Worm (Caenorhabditis elegans) whole organism, young adult: Measurements from ENCODE around the gene srb-13.

Experiments used
- B0035.1 ChIP-seq: sonication (generic microtip); optimal IDR thresholded peaks from 2 replicates; lab custom pipeline; 2016; ENCODE audit warnings: missing genetic modification characterization, mild to moderate bottlenecking, missing compliant biosample characterization, missing genotype, missing genetic modification reagents
- B0261.1 ChIP-seq: sonication (generic microtip); optimal IDR thresholded peaks from 2 replicates; lab custom pipeline; 2016; ENCODE audit warnings: mild to moderate bottlenecking, missing genetic modification characterization, moderate library complexity, missing compliant biosample characterization
- B0336.3 ChIP-seq: fragments of 200-800 bp; sonication (Bioruptor generic); IDR thresholded peaks from 2 replicates; pipeline ENCODE4 v1.3.6; 2022; ENCODE audit warnings: missing genetic modification characterization, missing compliant biosample characterization
- C06A6.2 ChIP-seq: fragments of 200-800 bp; sonication (Bioruptor generic); conservative IDR thresholded peaks from 2 replicates; pipeline ENCODE4 v1.3.6; 2022; ENCODE audit warnings: missing genetic modification characterization, missing compliant biosample characterization
- F57C9.4 ChIP-seq: sonication (generic microtip); optimal IDR thresholded peaks from 2 replicates; lab custom pipeline; 2017; ENCODE audit warnings: mild to moderate bottlenecking, missing genetic modification characterization, missing compliant biosample characterization
- K11D2.4 ChIP-seq: fragments of 200-800 bp; sonication (Bioruptor generic); IDR thresholded peaks from 2 replicates; pipeline ENCODE4 v1.3.6; 2022; ENCODE audit warnings: missing genetic modification reagents, missing genetic modification characterization, missing compliant biosample characterization
- K12H6.12 ChIP-seq: fragments of 200-800 bp; sonication (Bioruptor generic); optimal IDR thresholded peaks from 2 replicates; lab custom pipeline; 2018; ENCODE audit warnings: mild to moderate bottlenecking, missing genetic modification characterization, missing compliant biosample characterization
- T26A5.8 ChIP-seq: sonication (generic microtip); optimal IDR thresholded peaks from 2 replicates; lab custom pipeline; 2016; ENCODE audit warnings: missing genetic modification characterization, missing compliant biosample characterization
- Y53G8AR.9 ChIP-seq: fragments of 200-800 bp; sonication (Bioruptor generic); conservative IDR thresholded peaks from 2 replicates; pipeline ENCODE4 v1.3.6; 2022; ENCODE audit warnings: missing genetic modification reagents, missing genetic modification characterization, missing compliant biosample characterization
- Y95B8A.8 ChIP-seq: fragments of 200-800 bp; sonication (Bioruptor generic); IDR thresholded peaks from 2 replicates; pipeline ENCODE4 v1.3.6; 2022; ENCODE audit warnings: missing genetic modification reagents, missing genetic modification characterization, missing compliant biosample characterization
- attf-3 ChIP-seq: fragments of 200-800 bp; sonication (Bioruptor generic); conservative IDR thresholded peaks from 2 replicates; pipeline ENCODE4 v1.3.6; 2022; ENCODE audit warnings: missing genetic modification reagents, missing genetic modification characterization, missing compliant biosample characterization
- attf-5 ChIP-seq: fragments of 200-800 bp; sonication (Bioruptor generic); optimal IDR thresholded peaks from 2 replicates; lab custom pipeline; 2018; ENCODE audit warnings: mild to moderate bottlenecking, missing genetic modification characterization, missing compliant biosample characterization
- attf-6 ChIP-seq: fragments of 200-800 bp; sonication (Bioruptor generic); IDR thresholded peaks from 2 replicates; pipeline ENCODE4 v1.3.6; 2022; ENCODE audit warnings: missing genetic modification reagents, missing genetic modification characterization, missing compliant biosample characterization
- bed-1 ChIP-seq: fragments of 200-800 bp; sonication (Bioruptor generic); IDR thresholded peaks from 2 replicates; pipeline ENCODE4 v1.3.6; 2022; ENCODE audit warnings: missing genetic modification reagents, missing genetic modification characterization, missing compliant biosample characterization
- ceh-100 ChIP-seq: fragments of 200-800 bp; sonication (Bioruptor generic); IDR thresholded peaks from 2 replicates; pipeline ENCODE4 v1.3.6; 2022; ENCODE audit warnings: missing genetic modification reagents, missing genetic modification characterization, missing compliant biosample characterization
- dox-1 ChIP-seq: fragments of 200-800 bp; sonication (Bioruptor generic); IDR thresholded peaks from 2 replicates; pipeline ENCODE4 v1.3.6; 2022; ENCODE audit warnings: missing genetic modification reagents, missing genetic modification characterization, missing compliant biosample characterization
- ets-4 ChIP-seq: fragments of 200-800 bp; sonication (Bioruptor generic); optimal IDR thresholded peaks from 2 replicates; lab custom pipeline; 2018; ENCODE audit warnings: mild to moderate bottlenecking, missing genetic modification characterization, missing compliant biosample characterization
- fkh-3 ChIP-seq: sonication (generic microtip); optimal IDR thresholded peaks from 2 replicates; lab custom pipeline; 2016; ENCODE audit warnings: mild to moderate bottlenecking, missing genetic modification characterization, missing compliant biosample characterization
- him-1 ChIP-seq: sonication (generic microtip); optimal IDR thresholded peaks from 2 replicates; lab custom pipeline; 2016; ENCODE audit warnings: missing genotype, missing genetic modification reagents, missing genetic modification characterization, missing compliant biosample characterization
- let-526 ChIP-seq: fragments of 200-800 bp; sonication (Bioruptor generic); IDR thresholded peaks from 2 replicates; pipeline ENCODE4 v1.3.6; 2022; ENCODE audit warnings: missing genetic modification reagents, missing genetic modification characterization, missing compliant biosample characterization
- let-607 ChIP-seq, 2 experiments: fragments of 200-800 bp in 1 of 2; sonication (Bioruptor generic) in 1 of 2; sonication (generic microtip) in 1 of 2; optimal IDR thresholded peaks; 2 replicates each; lab custom pipeline; 2016 to 2018; ENCODE audit warnings: mild to moderate bottlenecking in 2 of 2, missing compliant biosample characterization in 2 of 2, missing genetic modification characterization in 2 of 2, moderate library complexity in 2 of 2, missing genotype in 1 of 2
- lin-35 ChIP-seq, 3 experiments: fragments of 150-350 bp in 2 of 3; sonication (generic microtip) in 1 of 3; optimal IDR thresholded peaks; 2 replicates each; lab custom pipeline; 2014 to 2018; ENCODE audit warnings: missing biosample characterization in 3 of 3, missing genetic modification characterization in 3 of 3, missing genetic modification reagents in 3 of 3
- lsl-1 ChIP-seq: fragments of 200-800 bp; sonication (Bioruptor generic); optimal IDR thresholded peaks from 2 replicates; lab custom pipeline; 2018; ENCODE audit warnings: mild to moderate bottlenecking, missing genetic modification characterization, moderate library complexity, missing compliant biosample characterization
- lsy-27 ChIP-seq: sonication (generic microtip); optimal IDR thresholded peaks from 2 replicates; lab custom pipeline; 2017; ENCODE audit warnings: missing genetic modification characterization, mild to moderate bottlenecking, missing compliant biosample characterization, antibody characterized with exemption, missing genotype, borderline replicate concordance; ENCODE audit not compliant: insufficient read depth
- mel-28 ChIP-seq: sonication (generic microtip); optimal IDR thresholded peaks from 2 replicates; lab custom pipeline; 2016; ENCODE audit warnings: borderline replicate concordance, mild to moderate bottlenecking, missing genetic modification characterization, missing compliant biosample characterization
- mes-4 ChIP-seq: sonication (generic microtip); optimal IDR thresholded peaks from 2 replicates; lab custom pipeline; 2016; ENCODE audit warnings: missing genotype, missing genetic modification characterization, missing compliant biosample characterization
- nfya-2 ChIP-seq: fragments of 200-800 bp; sonication (Bioruptor generic); IDR thresholded peaks from 2 replicates; pipeline ENCODE4 v1.3.6; 2022; ENCODE audit warnings: missing genetic modification reagents, missing genetic modification characterization, missing compliant biosample characterization
- nhr-120 ChIP-seq: fragments of 200-800 bp; sonication (Bioruptor generic); IDR thresholded peaks from 2 replicates; pipeline ENCODE4 v1.3.6; 2022; ENCODE audit warnings: missing genetic modification characterization, missing compliant biosample characterization
- nhr-179 ChIP-seq: sonication (generic microtip); optimal IDR thresholded peaks from 2 replicates; lab custom pipeline; 2016; ENCODE audit warnings: mild to moderate bottlenecking, missing genetic modification characterization, missing compliant biosample characterization
- nhr-27 ChIP-seq: fragments of 200-800 bp; sonication (Bioruptor generic); optimal IDR thresholded peaks from 2 replicates; lab custom pipeline; 2018; ENCODE audit warnings: mild to moderate bottlenecking, missing genetic modification characterization, moderate library complexity, missing compliant biosample characterization
- pbrm-1 ChIP-seq: fragments of 200-800 bp; sonication (Bioruptor generic); IDR thresholded peaks from 2 replicates; pipeline ENCODE4 v1.3.6; 2022; ENCODE audit warnings: missing genetic modification reagents, missing genetic modification characterization, missing compliant biosample characterization
- pha-4 ChIP-seq: fragments of 150-350 bp; sonication (generic microtip); optimal IDR thresholded peaks from 2 replicates; lab custom pipeline; 2014; ENCODE audit warnings: missing biosample characterization, missing genetic modification reagents, missing genetic modification characterization
- rec-8 ChIP-seq, 2 experiments: sonication (generic microtip); optimal IDR thresholded peaks; 2 replicates each; lab custom pipeline; 2016; ENCODE audit warnings: mild to moderate bottlenecking in 2 of 2, missing genetic modification characterization in 2 of 2, missing genetic modification reagents in 2 of 2, missing genotype in 2 of 2, missing biosample characterization in 1 of 2, missing compliant biosample characterization in 1 of 2, moderate library complexity in 1 of 2
- sea-2 ChIP-seq: fragments of 200-800 bp; sonication (Bioruptor generic); IDR thresholded peaks from 2 replicates; pipeline ENCODE4 v1.3.6; 2022; ENCODE audit warnings: missing genetic modification characterization, missing compliant biosample characterization
- snpc-1.3 ChIP-seq: sonication (generic microtip); optimal IDR thresholded peaks from 2 replicates; lab custom pipeline; 2017; ENCODE audit warnings: missing genetic modification characterization, mild to moderate bottlenecking, missing compliant biosample characterization, antibody characterized with exemption, moderate library complexity, missing genotype, missing genetic modification reagents; ENCODE audit not compliant: insufficient read depth
- snpc-3.4 ChIP-seq: sonication (generic microtip); optimal IDR thresholded peaks from 2 replicates; lab custom pipeline; 2017; ENCODE audit warnings: missing genetic modification characterization, mild to moderate bottlenecking, missing compliant biosample characterization, antibody characterized with exemption, moderate library complexity, missing genotype, missing genetic modification reagents
- snpc-4 ChIP-seq, 5 experiments: fragments of 150-350 bp in 1 of 5; sonication (generic microtip) in 4 of 5; optimal IDR thresholded peaks; 2 replicates each; lab custom pipeline; 2014 to 2018; ENCODE audit warnings: missing genetic modification characterization in 5 of 5, missing biosample characterization in 3 of 5, antibody characterized with exemption in 2 of 5, mild to moderate bottlenecking in 2 of 5, missing compliant biosample characterization in 2 of 5, missing genotype in 2 of 5, moderate library complexity in 2 of 5, missing genetic modification reagents in 1 of 5
- tbp1 ChIP-seq: fragments of 200-800 bp; sonication (Bioruptor generic); optimal IDR thresholded peaks from 2 replicates; lab custom pipeline; 2018; ENCODE audit warnings: mild to moderate bottlenecking, missing genetic modification characterization, missing compliant biosample characterization
- xnd-1 ChIP-seq: sonication (generic microtip); optimal IDR thresholded peaks from 2 replicates; lab custom pipeline; 2016; ENCODE audit warnings: missing genotype, missing genetic modification reagents, missing genetic modification characterization, missing compliant biosample characterization
- ztf-22 ChIP-seq: fragments of 200-800 bp; sonication (Bioruptor generic); optimal IDR thresholded peaks from 2 replicates; lab custom pipeline; 2018; ENCODE audit warnings: mild to moderate bottlenecking, missing genetic modification characterization, moderate library complexity, missing compliant biosample characterization
- ztf-25 ChIP-seq: fragments of 200-800 bp; sonication (Bioruptor generic); IDR thresholded peaks from 2 replicates; pipeline ENCODE4 v1.3.6; 2022; ENCODE audit warnings: missing genetic modification reagents, missing genetic modification characterization, missing compliant biosample characterization

The srb-13 gene

DNA sequence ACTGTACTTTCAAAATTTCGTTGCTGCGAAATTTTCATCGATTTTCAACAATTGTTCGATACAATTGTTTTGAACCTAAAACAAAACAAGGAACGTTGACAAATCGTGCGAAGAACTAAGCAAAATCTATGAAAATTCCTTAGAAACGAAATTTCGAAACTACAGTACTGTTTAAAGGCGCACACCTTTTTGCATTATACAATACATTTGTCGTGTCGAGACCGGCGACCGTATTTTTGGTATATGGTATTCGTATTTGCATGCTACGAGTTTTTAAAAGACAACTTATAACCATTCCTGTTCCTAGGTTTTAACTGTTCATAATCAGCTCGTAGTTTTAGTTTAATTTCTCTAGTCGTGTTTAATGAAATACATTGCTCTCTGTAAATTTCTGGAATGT, 21.2 kb upstream of the srb-13 start (continued):
- TF ChIP-seq ceh-100 (0 out of 2 replicates have a peak, but pooled peaks have one; percentile 18), B0261.1 (tag; lab: Kevin White, UChicago) (no peak), lin-35 (GFP tag; optimal IDR thresholded peaks at IDR 0.05; lab: Kevin White, UChicago) (no peak), bed-1 (no peak)

- TF ChIP-seq sea-2 (GFP tag; lab: Robert Waterston, UW) (no peak), him-1 (no peak), nhr-120 (no peak), mes-4 (no peak), dox-1 (GFP tag; lab: Robert Waterston, UW) (no peak), let-526 (GFP tag; lab: Robert Waterston, UW) (no peak), ztf-22 (no peak), snpc-1.3 (no peak), T26A5.8 (tag; lab: Kevin White, UChicago) (no peak), rec-8 (tag; optimal IDR thresholded peaks at IDR 0.05; lab: Kevin White, UChicago) (no peak), Y95B8A.8 (no peak), K11D2.4 (no peak), attf-5 (GFP tag; lab: Kevin White, UChicago) (no peak), ets-4 (GFP tag; lab: Kevin White, UChicago) (no peak), mel-28 (no peak), snpc-3.4 (no peak), lsy-27 (no peak), pbrm-1 (GFP tag; lab: Robert Waterston, UW) (no peak), lsl-1 (GFP tag; lab: Kevin White, UChicago) (no peak), snpc-4 (GFP tag; optimal IDR thresholded peaks at IDR 0.05; lab: Kevin White, UChicago) (no peak), snpc-4 (tag; optimal IDR thresholded peaks at IDR 0.05; lab: Kevin White, UChicago) (no peak)
- TF ChIP-seq, all 124 proteins: peak for 0
These were observed 20.5 kb upstream of the srb-13 start, which contains the start of gene C27D6.12 for ce11 chrII:5177902-5178301. C27D6.12 (minus strand) TSS chrII:5178002.

ce11 chrII:5176934-5177333, 19.5 kb upstream of the srb-13 start:
- TF ChIP-seq nhr-27 (tag; lab: Kevin White, UChicago) (no peak), fkh-3 (tag; lab: Kevin White, UChicago) (no peak), F57C9.4 (tag; lab: Kevin White, UChicago) (no peak), B0035.1 (tag; lab: Kevin White, UChicago) (no peak), K12H6.12 (tag; lab: Kevin White, UChicago) (no peak), B0336.3 (GFP tag; lab: Robert Waterston, UW) (no peak), mes-4 (no peak), xnd-1 (no peak), ztf-22 (no peak), Y53G8AR.9 (no peak), T26A5.8 (tag; lab: Kevin White, UChicago) (no peak), nhr-179 (tag; lab: Kevin White, UChicago) (no peak), tbp1 (GFP tag; lab: Kevin White, UChicago) (no peak), attf-3 (GFP tag; lab: Robert Waterston, UW) (no peak), attf-6 (GFP tag; lab: Robert Waterston, UW) (no peak), pha-4 (tag; lab: Kevin White, UChicago) (no peak), C06A6.2 (GFP tag; lab: Robert Waterston, UW) (no peak), ztf-25 (GFP tag; lab: Robert Waterston, UW) (no peak), nfya-2 (no peak), let-607 (tag; optimal IDR thresholded peaks at IDR 0.05; lab: Kevin White, UChicago) (no peak)
